Worm (Caenorhabditis elegans) whole organism, young adult: Measurements from ENCODE around the gene C39D10.1.

Source experiments
- B0019.2 ChIP-seq: fragments of 200-800 bp; sonication (Bioruptor generic); conservative IDR thresholded peaks from 2 replicates; pipeline ENCODE4 v1.3.6; 2022; ENCODE audit warnings: missing genetic modification reagents, missing genetic modification characterization, missing compliant biosample characterization
- B0035.1 ChIP-seq: sonication (generic microtip); optimal IDR thresholded peaks from 2 replicates; lab custom pipeline; 2016; ENCODE audit warnings: missing genetic modification characterization, mild to moderate bottlenecking, missing compliant biosample characterization, missing genotype, missing genetic modification reagents
- B0261.1 ChIP-seq: sonication (generic microtip); optimal IDR thresholded peaks from 2 replicates; lab custom pipeline; 2016; ENCODE audit warnings: mild to moderate bottlenecking, missing genetic modification characterization, moderate library complexity, missing compliant biosample characterization
- F55B11.4 ChIP-seq: sonication (generic microtip); optimal IDR thresholded peaks from 2 replicates; lab custom pipeline; 2016; ENCODE audit warnings: missing compliant biosample characterization, missing genetic modification characterization, borderline replicate concordance; ENCODE audit not compliant: insufficient read depth
- F57A8.1 ChIP-seq: fragments of 200-800 bp; sonication (Bioruptor generic); optimal IDR thresholded peaks from 2 replicates; lab custom pipeline; 2018; ENCODE audit warnings: mild to moderate bottlenecking, missing genetic modification characterization, moderate library complexity, missing compliant biosample characterization
- F57C9.4 ChIP-seq: sonication (generic microtip); optimal IDR thresholded peaks from 2 replicates; lab custom pipeline; 2017; ENCODE audit warnings: mild to moderate bottlenecking, missing genetic modification characterization, missing compliant biosample characterization
- Y67H2A.10 ChIP-seq: fragments of 200-800 bp; sonication (Bioruptor generic); conservative IDR thresholded peaks from 2 replicates; pipeline ENCODE4 v1.3.6; 2022; ENCODE audit warnings: missing genetic modification reagents, missing genetic modification characterization, missing compliant biosample characterization
- aptf-2 ChIP-seq: fragments of 200-800 bp; sonication (Bioruptor generic); conservative IDR thresholded peaks from 2 replicates; pipeline ENCODE4 v1.3.6; 2022; ENCODE audit warnings: missing genetic modification reagents, missing genetic modification characterization, missing compliant biosample characterization
- atf-7 ChIP-seq: sonication (generic microtip); optimal IDR thresholded peaks from 2 replicates; lab custom pipeline; 2017; ENCODE audit warnings: mild to moderate bottlenecking, missing genetic modification characterization, missing compliant biosample characterization
- bed-1 ChIP-seq: fragments of 200-800 bp; sonication (Bioruptor generic); IDR thresholded peaks from 2 replicates; pipeline ENCODE4 v1.3.6; 2022; ENCODE audit warnings: missing genetic modification reagents, missing genetic modification characterization, missing compliant biosample characterization
- ccch-3 ChIP-seq: fragments of 200-800 bp; sonication (Bioruptor generic); optimal IDR thresholded peaks from 2 replicates; lab custom pipeline; 2018; ENCODE audit warnings: mild to moderate bottlenecking, missing genetic modification characterization, missing compliant biosample characterization
- ceh-27 ChIP-seq: fragments of 200-800 bp; sonication (Bioruptor generic); optimal IDR thresholded peaks from 2 replicates; lab custom pipeline; 2018; ENCODE audit warnings: mild to moderate bottlenecking, missing genetic modification characterization, moderate library complexity, missing compliant biosample characterization
- ceh-58 ChIP-seq: fragments of 200-800 bp; sonication (Bioruptor generic); IDR thresholded peaks from 2 replicates; pipeline ENCODE4 v1.3.6; 2022; ENCODE audit warnings: missing genetic modification characterization, missing compliant biosample characterization
- ceh-79 ChIP-seq: sonication (generic microtip); optimal IDR thresholded peaks from 2 replicates; lab custom pipeline; 2017; ENCODE audit warnings: mild to moderate bottlenecking, missing genetic modification characterization, missing compliant biosample characterization
- die-1 ChIP-seq: sonication (generic microtip); optimal IDR thresholded peaks from 2 replicates; lab custom pipeline; 2016; ENCODE audit warnings: missing genotype, mild to moderate bottlenecking, missing genetic modification characterization, missing compliant biosample characterization
- dox-1 ChIP-seq: fragments of 200-800 bp; sonication (Bioruptor generic); IDR thresholded peaks from 2 replicates; pipeline ENCODE4 v1.3.6; 2022; ENCODE audit warnings: missing genetic modification reagents, missing genetic modification characterization, missing compliant biosample characterization
- dpff-1 ChIP-seq: sonication (generic microtip); optimal IDR thresholded peaks from 2 replicates; lab custom pipeline; 2017; ENCODE audit warnings: mild to moderate bottlenecking, missing genetic modification characterization, missing compliant biosample characterization
- dpl-1 ChIP-seq: fragments of 150-350 bp; optimal IDR thresholded peaks from 2 replicates; lab custom pipeline; 2014; ENCODE audit warnings: missing biosample characterization, missing genetic modification reagents, missing genetic modification characterization
- efl-1 ChIP-seq: fragments of 150-350 bp; optimal IDR thresholded peaks from 2 replicates; lab custom pipeline; 2014; ENCODE audit warnings: missing biosample characterization, missing genetic modification reagents, missing genetic modification characterization
- egl-18 ChIP-seq: fragments of 200-800 bp; sonication (Bioruptor generic); IDR thresholded peaks from 2 replicates; pipeline ENCODE4 v1.3.6; 2022; ENCODE audit warnings: missing genetic modification reagents, missing genetic modification characterization, missing compliant biosample characterization
- egl-44 ChIP-seq: fragments of 200-800 bp; sonication (Bioruptor generic); IDR thresholded peaks from 2 replicates; pipeline ENCODE4 v1.3.6; 2022; ENCODE audit warnings: missing genetic modification reagents, missing genetic modification characterization, missing compliant biosample characterization
- egrh-3 ChIP-seq: fragments of 200-800 bp; sonication (Bioruptor generic); IDR thresholded peaks from 2 replicates; pipeline ENCODE4 v1.3.6; 2022; ENCODE audit warnings: missing genetic modification reagents, missing genetic modification characterization, missing compliant biosample characterization
- ets-4 ChIP-seq: fragments of 200-800 bp; sonication (Bioruptor generic); optimal IDR thresholded peaks from 2 replicates; lab custom pipeline; 2018; ENCODE audit warnings: mild to moderate bottlenecking, missing genetic modification characterization, missing compliant biosample characterization
- hsf-1 ChIP-seq: fragments of 200-800 bp; sonication (Bioruptor generic); IDR thresholded peaks from 2 replicates; pipeline ENCODE4 v1.3.6; 2022; ENCODE audit warnings: missing genetic modification reagents, missing genetic modification characterization, missing compliant biosample characterization
- let-526 ChIP-seq: fragments of 200-800 bp; sonication (Bioruptor generic); IDR thresholded peaks from 2 replicates; pipeline ENCODE4 v1.3.6; 2022; ENCODE audit warnings: missing genetic modification reagents, missing genetic modification characterization, missing compliant biosample characterization
- lin-26 ChIP-seq: fragments of 200-800 bp; sonication (Bioruptor generic); IDR thresholded peaks from 2 replicates; pipeline ENCODE4 v1.3.6; 2022; ENCODE audit warnings: missing genetic modification reagents, missing genetic modification characterization, missing compliant biosample characterization
- lin-35 ChIP-seq, 3 experiments: fragments of 150-350 bp in 2 of 3; sonication (generic microtip) in 1 of 3; optimal IDR thresholded peaks; 2 replicates each; lab custom pipeline; 2014 to 2018; ENCODE audit warnings: missing biosample characterization in 3 of 3, missing genetic modification characterization in 3 of 3, missing genetic modification reagents in 3 of 3
- lin-40 ChIP-seq: sonication (generic microtip); optimal IDR thresholded peaks from 2 replicates; lab custom pipeline; 2016; ENCODE audit warnings: missing genetic modification characterization, mild to moderate bottlenecking, missing compliant biosample characterization, missing genotype, missing genetic modification reagents
- lsl-1 ChIP-seq: fragments of 200-800 bp; sonication (Bioruptor generic); optimal IDR thresholded peaks from 2 replicates; lab custom pipeline; 2018; ENCODE audit warnings: mild to moderate bottlenecking, missing genetic modification characterization, moderate library complexity, missing compliant biosample characterization
- madf-3 ChIP-seq: fragments of 200-800 bp; sonication (Bioruptor generic); IDR thresholded peaks from 2 replicates; pipeline ENCODE4 v1.3.6; 2022; ENCODE audit warnings: missing genetic modification reagents, missing genetic modification characterization, missing compliant biosample characterization
- madf-8 ChIP-seq: fragments of 200-800 bp; sonication (Bioruptor generic); conservative IDR thresholded peaks from 2 replicates; pipeline ENCODE4 v1.3.6; 2022; ENCODE audit warnings: missing genetic modification reagents, missing genetic modification characterization, missing compliant biosample characterization
- mcd-1 ChIP-seq: fragments of 200-800 bp; sonication (Bioruptor generic); IDR thresholded peaks from 2 replicates; pipeline ENCODE4 v1.3.6; 2022; ENCODE audit warnings: missing genetic modification reagents, missing genetic modification characterization, missing compliant biosample characterization
- mel-28 ChIP-seq: sonication (generic microtip); optimal IDR thresholded peaks from 2 replicates; lab custom pipeline; 2016; ENCODE audit warnings: borderline replicate concordance, mild to moderate bottlenecking, missing genetic modification characterization, missing compliant biosample characterization
- mes-4 ChIP-seq: sonication (generic microtip); optimal IDR thresholded peaks from 2 replicates; lab custom pipeline; 2016; ENCODE audit warnings: missing genotype, missing genetic modification characterization, missing compliant biosample characterization
- mxl-1 ChIP-seq: sonication (generic microtip); optimal IDR thresholded peaks from 2 replicates; lab custom pipeline; 2016; ENCODE audit warnings: missing genetic modification characterization, missing compliant biosample characterization
- nfya-1 ChIP-seq: sonication (generic microtip); optimal IDR thresholded peaks from 2 replicates; lab custom pipeline; 2017; ENCODE audit warnings: antibody characterized with exemption, missing compliant biosample characterization, missing genetic modification characterization, borderline replicate concordance; ENCODE audit not compliant: insufficient read depth
- nhr-120 ChIP-seq: fragments of 200-800 bp; sonication (Bioruptor generic); IDR thresholded peaks from 2 replicates; pipeline ENCODE4 v1.3.6; 2022; ENCODE audit warnings: missing genetic modification characterization, missing compliant biosample characterization
- pbrm-1 ChIP-seq: fragments of 200-800 bp; sonication (Bioruptor generic); IDR thresholded peaks from 2 replicates; pipeline ENCODE4 v1.3.6; 2022; ENCODE audit warnings: missing genetic modification reagents, missing genetic modification characterization, missing compliant biosample characterization
- pha-4 ChIP-seq: fragments of 150-350 bp; sonication (generic microtip); optimal IDR thresholded peaks from 2 replicates; lab custom pipeline; 2014; ENCODE audit warnings: missing biosample characterization, missing genetic modification reagents, missing genetic modification characterization
- rec-8 ChIP-seq, 2 experiments: sonication (generic microtip); optimal IDR thresholded peaks; 2 replicates each; lab custom pipeline; 2016; ENCODE audit warnings: mild to moderate bottlenecking in 2 of 2, missing genetic modification characterization in 2 of 2, missing genetic modification reagents in 2 of 2, missing genotype in 2 of 2, missing biosample characterization in 1 of 2, missing compliant biosample characterization in 1 of 2, moderate library complexity in 1 of 2
- rpc-1 ChIP-seq, 2 experiments: fragments of 150-350 bp in 1 of 2; sonication (generic microtip) in 1 of 2; optimal IDR thresholded peaks; 2 replicates each; lab custom pipeline; 2014 to 2018; ENCODE audit warnings: missing biosample characterization in 1 of 2, missing genetic modification characterization in 1 of 2, missing genetic modification reagents in 1 of 2, missing genotype in 1 of 2
- snpc-4 ChIP-seq, 5 experiments: fragments of 150-350 bp in 1 of 5; sonication (generic microtip) in 4 of 5; optimal IDR thresholded peaks; 2 replicates each; lab custom pipeline; 2014 to 2018; ENCODE audit warnings: missing genetic modification characterization in 5 of 5, missing biosample characterization in 3 of 5, antibody characterized with exemption in 2 of 5, mild to moderate bottlenecking in 2 of 5, missing compliant biosample characterization in 2 of 5, missing genotype in 2 of 5, moderate library complexity in 2 of 5, missing genetic modification reagents in 1 of 5
- somi-1 ChIP-seq: fragments of 200-800 bp; sonication (Bioruptor generic); optimal IDR thresholded peaks from 2 replicates; lab custom pipeline; 2018; ENCODE audit warnings: mild to moderate bottlenecking, missing genetic modification characterization, missing compliant biosample characterization
- sptf-2 ChIP-seq: fragments of 200-800 bp; sonication (Bioruptor generic); optimal IDR thresholded peaks from 2 replicates; lab custom pipeline; 2018; ENCODE audit warnings: mild to moderate bottlenecking, missing genetic modification characterization, missing compliant biosample characterization
- tlf-1 ChIP-seq: fragments of 200-800 bp; sonication (Bioruptor generic); optimal IDR thresholded peaks from 2 replicates; lab custom pipeline; 2018; ENCODE audit warnings: mild to moderate bottlenecking, missing genetic modification characterization, missing compliant biosample characterization
- ztf-25 ChIP-seq: fragments of 200-800 bp; sonication (Bioruptor generic); IDR thresholded peaks from 2 replicates; pipeline ENCODE4 v1.3.6; 2022; ENCODE audit warnings: missing genetic modification reagents, missing genetic modification characterization, missing compliant biosample characterization
- ztf-28 ChIP-seq: fragments of 200-800 bp; sonication (Bioruptor generic); IDR thresholded peaks from 2 replicates; pipeline ENCODE4 v1.3.6; 2022; ENCODE audit warnings: missing genetic modification reagents, missing genetic modification characterization, missing compliant biosample characterization

Gene C39D10.1

ce11 chrX:7951578-7951977 is 44.8 kb downstream of the C39D10.1 start (continued):
- TF ChIP-seq rec-8 (tag; optimal IDR thresholded peaks at IDR 0.05; lab: Kevin White, UChicago): no peak
- no peak for TF ChIP-seq sptf-2 (GFP tag; lab: Kevin White, UChicago)
- TF ChIP-seq ceh-58 (GFP tag; lab: Robert Waterston, UW): no peak
- TF ChIP-seq lsl-1: no peak
- peak; percentile 79 for TF ChIP-seq let-526 (GFP tag; lab: Robert Waterston, UW)
- no peak for TF ChIP-seq F55B11.4 (tag; lab: Kevin White, UChicago)
- no peak for TF ChIP-seq ceh-79 (tag; lab: Kevin White, UChicago)
- TF ChIP-seq ztf-25: no peak
- TF ChIP-seq aptf-2: no peak
- TF ChIP-seq tlf-1 (GFP tag; lab: Kevin White, UChicago): peak; percentile 29
- no peak for TF ChIP-seq die-1 (tag; lab: Kevin White, UChicago)
- TF ChIP-seq mcd-1 (GFP tag; lab: Robert Waterston, UW): peak; percentile 46
- peak; percentile 66 for TF ChIP-seq somi-1 (GFP tag; lab: Kevin White, UChicago)
- no peak for TF ChIP-seq B0261.1 (tag; lab: Kevin White, UChicago)
- TF ChIP-seq ets-4: peak; percentile 56
- TF ChIP-seq pbrm-1 (GFP tag; lab: Robert Waterston, UW): peak; percentile 74
- TF ChIP-seq efl-1 (GFP tag; lab: Kevin White, UChicago): no peak
- no peak for TF ChIP-seq rpc-1 (optimal IDR thresholded peaks at IDR 0.05; lab: Kevin White, UChicago)
- TF ChIP-seq rpc-1 (tag; optimal IDR thresholded peaks at IDR 0.05; lab: Kevin White, UChicago): no peak
- TF ChIP-seq dpl-1 (GFP tag; lab: Kevin White, UChicago): no peak
- TF ChIP-seq madf-8 (GFP tag; lab: Robert Waterston, UW): no peak
- peak; percentile 84 for TF ChIP-seq egl-44 (GFP tag; lab: Robert Waterston, UW)
- no peak for TF ChIP-seq pha-4 (tag; lab: Kevin White, UChicago)
- no peak for TF ChIP-seq mxl-1 (tag; lab: Kevin White, UChicago)
- TF ChIP-seq ceh-27 (GFP tag; lab: Kevin White, UChicago): peak; percentile 80
- no peak for TF ChIP-seq bed-1
- TF ChIP-seq ztf-28 (GFP tag; lab: Robert Waterston, UW): no peak
- no peak for TF ChIP-seq dpff-1 (tag; lab: Kevin White, UChicago)
- TF ChIP-seq snpc-4 (GFP tag; optimal IDR thresholded peaks at IDR 0.05; lab: Kevin White, UChicago): no peak
- peak in 1 of 4 experiments; percentile 61 for TF ChIP-seq snpc-4 (tag; optimal IDR thresholded peaks at IDR 0.05; lab: Kevin White, UChicago)
- TF ChIP-seq lin-35 (GFP tag; optimal IDR thresholded peaks at IDR 0.05; lab: Kevin White, UChicago): peak in 1 of 3 experiments; percentile 29
- TF ChIP-seq B0019.2: no peak
- TF ChIP-seq F57A8.1 (GFP tag; lab: Kevin White, UChicago): no peak
- no peak for TF ChIP-seq mes-4 (tag; lab: Kevin White, UChicago)
- TF ChIP-seq hsf-1 (GFP tag; lab: Robert Waterston, UW): no peak
- TF ChIP-seq nfya-1 (tag; lab: Kevin White, UChicago): no peak
- peak; percentile 72; the same call in 1 of the 2 replicates for TF ChIP-seq lin-26 (GFP tag; lab: Robert Waterston, UW)
- no peak for TF ChIP-seq F57C9.4
- TF ChIP-seq atf-7 (tag; lab: Kevin White, UChicago): peak; percentile 89
- no peak for TF ChIP-seq nhr-120 (GFP tag; lab: Robert Waterston, UW)
- no peak for TF ChIP-seq mel-28 (tag; lab: Kevin White, UChicago)
- peak; percentile 75 for TF ChIP-seq lin-40 (tag; lab: Kevin White, UChicago)
- peak; percentile 72; the same call in 1 of the 2 replicates for TF ChIP-seq egl-18
- TF ChIP-seq dox-1 (GFP tag; lab: Robert Waterston, UW): peak; percentile 89
- peak; percentile 74; the same call in 1 of the 2 replicates for TF ChIP-seq Y67H2A.10 (GFP tag; lab: Robert Waterston, UW)
- TF ChIP-seq egrh-3 (GFP tag; lab: Robert Waterston, UW): 0 out of 2 replicates have a peak, but pooled peaks have one; percentile 37
- no peak for TF ChIP-seq ccch-3 (GFP tag; lab: Kevin White, UChicago)
- TF ChIP-seq madf-3 (GFP tag; lab: Robert Waterston, UW): no peak
- TF ChIP-seq B0035.1: no peak
